Worm (Caenorhabditis elegans): ENCODE results near the gene srg-7.

srg-7 gene

ce11 chrIII:6258262-6258661 lies 9.7 kb downstream of the srg-7 start, which contains the start of gene srg-1:
Gene srg-1 (minus strand): TSS chrIII:6258362.
- TF ChIP-seq ama-1 (optimal IDR thresholded peaks at IDR 0.05) (no peak), ceh-13 (GFP tag; optimal IDR thresholded peaks at IDR 0.05) (no peak), tbx-37 (GFP tag; conservative IDR thresholded peaks at IDR 0.05) (no peak), ets-7 (tag; optimal IDR thresholded peaks at IDR 0.05) (no peak), tbx-11 (GFP tag; IDR thresholded peaks at IDR 0.05) (no peak), flt-1 (GFP tag; IDR thresholded peaks at IDR 0.05) (no peak), scrt-1 (GFP tag; IDR thresholded peaks at IDR 0.05) (no peak), hnd-1 (tag; optimal IDR thresholded peaks at IDR 0.05) (no peak)

ce11 chrIII:6256675-6257074 lies 11.3 kb downstream of the srg-7 start, which contains the start of gene srg-9:
Gene srg-9 (minus strand): TSS chrIII:6256775.
- TF ChIP-seq B0310.2 (tag; optimal IDR thresholded peaks at IDR 0.05), result no peak
- no peak for TF ChIP-seq hnd-1 (tag; optimal IDR thresholded peaks at IDR 0.05)
- TF ChIP-seq aly-1 (tag; optimal IDR thresholded peaks at IDR 0.05), result no peak
- no peak for TF ChIP-seq tbx-37 (GFP tag; conservative IDR thresholded peaks at IDR 0.05)
- no peak for TF ChIP-seq ceh-13 (GFP tag; optimal IDR thresholded peaks at IDR 0.05)
- no peak for TF ChIP-seq pes-1 (GFP tag; IDR thresholded peaks at IDR 0.05)
- TF ChIP-seq F13C5.2 (tag; optimal IDR thresholded peaks at IDR 0.05), result no peak
- no peak for TF ChIP-seq hmg-4 (GFP tag; optimal IDR thresholded peaks at IDR 0.05)
- no peak for TF ChIP-seq ets-7 (tag; optimal IDR thresholded peaks at IDR 0.05)
- no peak for TF ChIP-seq scrt-1 (GFP tag; IDR thresholded peaks at IDR 0.05)

ce11 chrIII:6254737-6255136 lies 13.2 kb downstream of the srg-7 start, which contains the start of gene srg-8:
Gene srg-8 (minus strand): TSS chrIII:6254837.
- no peak for TF ChIP-seq ets-7 (tag; optimal IDR thresholded peaks at IDR 0.05)
- TF ChIP-seq aly-1 (tag; optimal IDR thresholded peaks at IDR 0.05), result no peak
- no peak for TF ChIP-seq ceh-13 (GFP tag; optimal IDR thresholded peaks at IDR 0.05)
- no peak for TF ChIP-seq hmbx-1 (tag; optimal IDR thresholded peaks at IDR 0.05)
- TF ChIP-seq flt-1 (GFP tag; IDR thresholded peaks at IDR 0.05), result no peak
- TF ChIP-seq B0310.2 (tag; optimal IDR thresholded peaks at IDR 0.05), result no peak
- TF ChIP-seq tra-4 (tag; optimal IDR thresholded peaks at IDR 0.05), result no peak
- TF ChIP-seq tbx-11 (GFP tag; IDR thresholded peaks at IDR 0.05), result no peak
- no peak for TF ChIP-seq ama-1 (optimal IDR thresholded peaks at IDR 0.05)
- no peak for TF ChIP-seq sea-1 (GFP tag; conservative IDR thresholded peaks at IDR 0.05)
- no peak for TF ChIP-seq pes-1 (GFP tag; IDR thresholded peaks at IDR 0.05)
- TF ChIP-seq tbx-37 (GFP tag; conservative IDR thresholded peaks at IDR 0.05), result no peak
- TF ChIP-seq F13C5.2 (tag; optimal IDR thresholded peaks at IDR 0.05), result no peak
- no peak for TF ChIP-seq hnd-1 (tag; optimal IDR thresholded peaks at IDR 0.05)
- TF ChIP-seq scrt-1 (GFP tag; IDR thresholded peaks at IDR 0.05), result no peak
- TF ChIP-seq hmg-4 (GFP tag; optimal IDR thresholded peaks at IDR 0.05), result no peak
- no peak for TF ChIP-seq ceh-36 (tag; optimal IDR thresholded peaks at IDR 0.05)

- TF ChIP-seq flt-1 (GFP tag; IDR thresholded peaks at IDR 0.05) (no peak), ceh-13 (GFP tag; optimal IDR thresholded peaks at IDR 0.05) (no peak), hmbx-1 (tag; optimal IDR thresholded peaks at IDR 0.05) (no peak)
Measured at ce11 chrIII:6251511-6251910, 16.4 kb downstream of the srg-7 start, which contains the start of gene amdh-1. Gene amdh-1 (plus strand): TSS chrIII:6251811.

- TF ChIP-seq B0310.2 (tag; optimal IDR thresholded peaks at IDR 0.05), result no peak
- no peak for TF ChIP-seq aly-1 (tag; optimal IDR thresholded peaks at IDR 0.05)
- no peak for TF ChIP-seq ceh-36 (tag; optimal IDR thresholded peaks at IDR 0.05)
- TF ChIP-seq pes-1 (GFP tag; IDR thresholded peaks at IDR 0.05), result no peak
- TF ChIP-seq hmg-4 (GFP tag; optimal IDR thresholded peaks at IDR 0.05), result no peak
- TF ChIP-seq ets-7 (tag; optimal IDR thresholded peaks at IDR 0.05), result no peak
- no peak for TF ChIP-seq tbx-11 (GFP tag; IDR thresholded peaks at IDR 0.05)
- no peak for TF ChIP-seq scrt-1 (GFP tag; IDR thresholded peaks at IDR 0.05)
- TF ChIP-seq hmbx-1 (tag; optimal IDR thresholded peaks at IDR 0.05), result no peak
- TF ChIP-seq flt-1 (GFP tag; IDR thresholded peaks at IDR 0.05), result no peak; the same call in 1 of the 2 replicates
- TF ChIP-seq F13C5.2 (tag; optimal IDR thresholded peaks at IDR 0.05), result no peak
Measured at ce11 chrIII:6248064-6248687, 19.8 kb downstream of the srg-7 start, which contains the start of the genes gen-1 and stt-3. Gene gen-1 (minus strand): TSS chrIII:6248158. Gene stt-3 (plus strand): TSS chrIII:6248637.

- TF ChIP-seq ets-7 (tag; optimal IDR thresholded peaks at IDR 0.05), result no peak
- TF ChIP-seq ceh-36 (tag; optimal IDR thresholded peaks at IDR 0.05), result no peak
- TF ChIP-seq B0310.2 (tag; optimal IDR thresholded peaks at IDR 0.05), result no peak
- TF ChIP-seq scrt-1 (GFP tag; IDR thresholded peaks at IDR 0.05), result no peak
- TF ChIP-seq hnd-1 (tag; optimal IDR thresholded peaks at IDR 0.05), result no peak
- TF ChIP-seq pes-1 (GFP tag; IDR thresholded peaks at IDR 0.05), result no peak
- TF ChIP-seq tra-4 (tag; optimal IDR thresholded peaks at IDR 0.05), result no peak
- no peak for TF ChIP-seq hmbx-1 (tag; optimal IDR thresholded peaks at IDR 0.05)
- TF ChIP-seq ceh-13 (GFP tag; optimal IDR thresholded peaks at IDR 0.05), result no peak
- TF ChIP-seq sea-1 (GFP tag; conservative IDR thresholded peaks at IDR 0.05), result no peak
- no peak for TF ChIP-seq aly-1 (tag; optimal IDR thresholded peaks at IDR 0.05)
Measured at ce11 chrIII:6245728-6246127, 22.2 kb downstream of the srg-7 start, which contains the start of gene bcas-2. Gene bcas-2 (minus strand): TSS chrIII:6245828.

- TF ChIP-seq F13C5.2 (tag; optimal IDR thresholded peaks at IDR 0.05) (no peak), scrt-1 (GFP tag; IDR thresholded peaks at IDR 0.05) (no peak), flt-1 (GFP tag; IDR thresholded peaks at IDR 0.05) (no peak), ceh-13 (GFP tag; optimal IDR thresholded peaks at IDR 0.05) (no peak), ets-7 (tag; optimal IDR thresholded peaks at IDR 0.05) (no peak), ama-1 (optimal IDR thresholded peaks at IDR 0.05) (no peak), hmbx-1 (tag; optimal IDR thresholded peaks at IDR 0.05) (no peak), pes-1 (GFP tag; IDR thresholded peaks at IDR 0.05) (no peak), sea-1 (GFP tag; conservative IDR thresholded peaks at IDR 0.05) (no peak), hmg-4 (GFP tag; optimal IDR thresholded peaks at IDR 0.05) (no peak), aly-1 (tag; optimal IDR thresholded peaks at IDR 0.05) (no peak), tra-4 (tag; optimal IDR thresholded peaks at IDR 0.05) (no peak)
Measured at ce11 chrIII:6240528-6240927, 27.4 kb downstream of the srg-7 start, which contains the start of gene T12A2.3. Gene T12A2.3 (plus strand): TSS chrIII:6240828.
